Fruit fly (Drosophila melanogaster) Kc167 (cell line): ENCODE data around the gene CG9451.

ENCODE experiments used
- Myc ChIP-seq: fragments of >200 bp; optimal IDR thresholded peaks from 2 replicates; lab custom pipeline; 2017; ENCODE audit warnings: missing external identifiers
- Sin3A ChIP-seq: fragments of >200 bp; optimal IDR thresholded peaks from 2 replicates; lab custom pipeline; 2018; ENCODE audit warnings: missing external identifiers
- h ChIP-seq: fragments of >200 bp; optimal IDR thresholded peaks from 3 replicates; lab custom pipeline; 2018; ENCODE audit warnings: missing external identifiers
- insv ChIP-seq: fragments of >200 bp; optimal IDR thresholded peaks from 3 replicates; lab custom pipeline; 2018; ENCODE audit warnings: missing external identifiers
- psq ChIP-seq: fragments of >200 bp; optimal IDR thresholded peaks from 2 replicates; lab custom pipeline; 2017; ENCODE audit warnings: missing external identifiers

- no peak for TF ChIP-seq insv
- TF ChIP-seq h (lab: Kevin White, UChicago) = no peak
- no peak for TF ChIP-seq psq (lab: Kevin White, UChicago)
- no peak for TF ChIP-seq Myc (lab: Kevin White, UChicago)
- no peak for TF ChIP-seq Sin3A (lab: Kevin White, UChicago)
Observed at dm6 chr3L:19504719-19505118, 4.1 kb upstream of the CG9451 start.
